Worm (Caenorhabditis elegans): Measurements from ENCODE around the gene Y71H2AL.4.

ce11 chrIII:2687412-2687811 lies 1.2 kb downstream of the Y71H2AL.4 start:
- TF ChIP-seq nhr-11 (tag; optimal IDR thresholded peaks at IDR 0.05) = no peak
- no peak for TF ChIP-seq nhr-25 (tag; optimal IDR thresholded peaks at IDR 0.05)
- TF ChIP-seq tbx-2 (tag; optimal IDR thresholded peaks at IDR 0.05) = no peak
- TF ChIP-seq lin-15B (tag; optimal IDR thresholded peaks at IDR 0.05) = no peak
- TF ChIP-seq elt-1 (tag; optimal IDR thresholded peaks at IDR 0.05) = no peak
- no peak for TF ChIP-seq mdl-1 (tag; optimal IDR thresholded peaks at IDR 0.05)

Measured in whole organism, L3 larva.